Fruit fly (Drosophila melanogaster) Kc167 (cell line): ENCODE data around the gene Ser.

Experiments used
- Sin3A ChIP-seq: fragments of >200 bp; optimal IDR thresholded peaks from 2 replicates; lab custom pipeline; 2018; ENCODE audit warnings: missing external identifiers
- h ChIP-seq: fragments of >200 bp; optimal IDR thresholded peaks from 3 replicates; lab custom pipeline; 2018; ENCODE audit warnings: missing external identifiers
- insv ChIP-seq: fragments of >200 bp; optimal IDR thresholded peaks from 3 replicates; lab custom pipeline; 2018; ENCODE audit warnings: missing external identifiers
- psq ChIP-seq: fragments of >200 bp; optimal IDR thresholded peaks from 2 replicates; lab custom pipeline; 2017; ENCODE audit warnings: missing external identifiers
- ttk ChIP-seq: sonication (Bioruptor generic); optimal IDR thresholded peaks from 2 replicates; lab custom pipeline; 2017; ENCODE audit warnings: missing external identifiers

DNA sequence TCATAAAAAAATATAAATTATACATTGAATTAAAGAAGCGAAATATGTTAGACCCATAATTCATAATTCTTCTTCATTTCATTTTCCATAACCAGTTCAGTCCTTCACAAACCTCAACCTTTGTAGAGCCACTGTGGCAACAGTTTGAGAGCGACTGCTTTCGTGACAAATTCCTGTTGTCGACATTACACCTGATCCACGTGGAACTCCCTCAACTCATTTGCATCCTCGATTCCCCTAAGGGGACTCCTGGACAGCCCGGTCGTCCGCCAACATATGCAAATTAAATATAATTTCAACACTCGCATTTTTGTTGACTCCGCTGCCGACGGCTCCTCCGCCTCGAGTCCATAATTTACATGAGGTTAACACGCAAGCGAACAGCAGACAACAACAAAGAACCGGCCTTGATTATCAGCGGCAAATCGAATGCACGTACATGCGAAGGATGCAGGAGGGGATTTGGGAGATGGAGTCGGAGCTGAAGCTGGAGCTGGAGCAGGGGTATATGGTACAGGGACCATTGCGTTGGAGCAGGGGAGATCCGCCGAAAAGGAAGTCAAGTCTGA lies 32.1 kb upstream of the Ser start:
- TF ChIP-seq psq (lab: Kevin White, UChicago) (no peak), h (lab: Kevin White, UChicago) (no peak), insv (no peak), Sin3A (lab: Kevin White, UChicago) (no peak), ttk (lab: Kevin White, UChicago) (no peak)
